Worm (Caenorhabditis elegans) whole organism, mixed stage, embryonic: ENCODE results near the gene VW02B12L.2.
"Not testable (repeated sequence)": the region's sequence is repeated elsewhere in the genome, so short reads cannot be mapped to it uniquely, and the experiment has no call there.

Experiments
- bed-3 ChIP-seq: fragments of 200-800 bp; sonication (Bioruptor generic); optimal IDR thresholded peaks from 3 replicates; lab custom pipeline; 2018; ENCODE audit warnings: mild to moderate bottlenecking, missing genetic modification characterization, moderate library complexity, missing compliant biosample characterization
- ceh-39 ChIP-seq: fragments of 150-350 bp; optimal IDR thresholded peaks from 2 replicates; lab custom pipeline; 2014; ENCODE audit warnings: missing biosample characterization, missing genetic modification characterization
- ces-1 ChIP-seq: fragments of 150-350 bp; optimal IDR thresholded peaks from 2 replicates; lab custom pipeline; 2014; ENCODE audit warnings: missing biosample characterization, missing genetic modification reagents, missing genetic modification characterization
- cnd-1 ChIP-seq: fragments of 200-800 bp; sonication (Bioruptor generic); optimal IDR thresholded peaks from 2 replicates; lab custom pipeline; 2018; ENCODE audit warnings: mild to moderate bottlenecking, missing genetic modification characterization, missing compliant biosample characterization
- drap-1 ChIP-seq: fragments of 200-800 bp; sonication (Bioruptor generic); optimal IDR thresholded peaks from 3 replicates; lab custom pipeline; 2018; ENCODE audit warnings: mild to moderate bottlenecking, missing genetic modification characterization, missing compliant biosample characterization
- elt-1 ChIP-seq: sonication (generic microtip); optimal IDR thresholded peaks from 2 replicates; lab custom pipeline; 2017; ENCODE audit warnings: missing genetic modification characterization, mild to moderate bottlenecking, missing compliant biosample characterization, antibody characterized with exemption, moderate library complexity, borderline replicate concordance; ENCODE audit not compliant: insufficient read depth
- ham-2 ChIP-seq: fragments of 200-800 bp; sonication (Bioruptor generic); optimal IDR thresholded peaks from 2 replicates; lab custom pipeline; 2018; ENCODE audit warnings: mild to moderate bottlenecking, missing genetic modification characterization, missing compliant biosample characterization
- hlh-1 ChIP-seq: fragments of 150-350 bp; optimal IDR thresholded peaks from 2 replicates; lab custom pipeline; 2014; ENCODE audit warnings: missing biosample characterization, missing genetic modification reagents, missing genetic modification characterization
- lin-13 ChIP-seq: fragments of 150-350 bp; optimal IDR thresholded peaks from 2 replicates; lab custom pipeline; 2014; ENCODE audit warnings: missing biosample characterization, missing genetic modification characterization
- lin-32 ChIP-seq: fragments of 200-800 bp; sonication (Bioruptor generic); optimal IDR thresholded peaks from 2 replicates; lab custom pipeline; 2018; ENCODE audit warnings: mild to moderate bottlenecking, missing genetic modification characterization, missing compliant biosample characterization
- lsy-2 ChIP-seq: fragments of 150-350 bp; optimal IDR thresholded peaks from 2 replicates; lab custom pipeline; 2014; ENCODE audit warnings: missing biosample characterization, missing genetic modification characterization
- mab-5 ChIP-seq: fragments of 150-350 bp; optimal IDR thresholded peaks from 2 replicates; lab custom pipeline; 2014; ENCODE audit warnings: missing biosample characterization, missing genetic modification characterization
- mep-1 ChIP-seq: fragments of 150-350 bp; optimal IDR thresholded peaks from 2 replicates; lab custom pipeline; 2017; ENCODE audit warnings: missing biosample characterization, missing genetic modification reagents, missing genetic modification characterization, inconsistent platforms
- mls-2 ChIP-seq: sonication (generic microtip); optimal IDR thresholded peaks from 2 replicates; lab custom pipeline; 2016; ENCODE audit warnings: mild to moderate bottlenecking, missing genetic modification characterization, moderate library complexity, missing compliant biosample characterization
- nhr-12 ChIP-seq: fragments of 150-350 bp; optimal IDR thresholded peaks from 2 replicates; lab custom pipeline; 2014; ENCODE audit warnings: missing biosample characterization, missing genetic modification characterization
- nhr-2 ChIP-seq: fragments of 150-350 bp; optimal IDR thresholded peaks from 2 replicates; lab custom pipeline; 2014; ENCODE audit warnings: missing biosample characterization, missing genetic modification characterization
- nhr-237 ChIP-seq: fragments of 150-350 bp; optimal IDR thresholded peaks from 2 replicates; lab custom pipeline; 2014; ENCODE audit warnings: missing biosample characterization, missing genetic modification characterization
- nhr-28 ChIP-seq: fragments of 150-350 bp; optimal IDR thresholded peaks from 2 replicates; lab custom pipeline; 2014; ENCODE audit warnings: missing biosample characterization, missing genetic modification characterization
- nhr-76 ChIP-seq: sonication (generic microtip); optimal IDR thresholded peaks from 2 replicates; lab custom pipeline; 2017; ENCODE audit warnings: missing biosample characterization, missing genetic modification characterization
- sem-2 ChIP-seq: fragments of 200-800 bp; sonication (Bioruptor generic); optimal IDR thresholded peaks from 2 replicates; lab custom pipeline; 2018; ENCODE audit warnings: mild to moderate bottlenecking, missing genetic modification characterization, missing compliant biosample characterization
- snpc-4 ChIP-seq: fragments of 150-350 bp; optimal IDR thresholded peaks from 2 replicates; lab custom pipeline; 2014; ENCODE audit warnings: missing biosample characterization, missing genetic modification characterization
- sptf-1 ChIP-seq: sonication (generic microtip); optimal IDR thresholded peaks from 2 replicates; lab custom pipeline; 2017; ENCODE audit warnings: mild to moderate bottlenecking, missing genetic modification characterization, moderate library complexity, missing compliant biosample characterization
- tbx-8 ChIP-seq: fragments of 200-800 bp; sonication (Bioruptor generic); optimal IDR thresholded peaks from 2 replicates; lab custom pipeline; 2018; ENCODE audit warnings: mild to moderate bottlenecking, missing genetic modification characterization, moderate library complexity, missing compliant biosample characterization
- unc-120 ChIP-seq: sonication (generic microtip); optimal IDR thresholded peaks from 2 replicates; lab custom pipeline; 2017; ENCODE audit warnings: missing genetic modification characterization, missing compliant biosample characterization; ENCODE audit not compliant: poor library complexity, severe bottlenecking
- unc-39 ChIP-seq: fragments of 150-350 bp; optimal IDR thresholded peaks from 2 replicates; lab custom pipeline; 2014; ENCODE audit warnings: missing biosample characterization, missing genetic modification characterization
- unc-62 ChIP-seq: fragments of 150-350 bp; optimal IDR thresholded peaks from 2 replicates; lab custom pipeline; 2014; ENCODE audit warnings: missing biosample characterization, missing genetic modification reagents, missing genetic modification characterization
- zip-8 ChIP-seq: fragments of 150-350 bp; optimal IDR thresholded peaks from 2 replicates; lab custom pipeline; 2014; ENCODE audit warnings: missing biosample characterization, missing genetic modification characterization
- ztf-11 ChIP-seq: fragments of 150-350 bp; optimal IDR thresholded peaks from 2 replicates; lab custom pipeline; 2014; ENCODE audit warnings: missing biosample characterization, missing genetic modification characterization

Gene VW02B12L.2

DNA sequence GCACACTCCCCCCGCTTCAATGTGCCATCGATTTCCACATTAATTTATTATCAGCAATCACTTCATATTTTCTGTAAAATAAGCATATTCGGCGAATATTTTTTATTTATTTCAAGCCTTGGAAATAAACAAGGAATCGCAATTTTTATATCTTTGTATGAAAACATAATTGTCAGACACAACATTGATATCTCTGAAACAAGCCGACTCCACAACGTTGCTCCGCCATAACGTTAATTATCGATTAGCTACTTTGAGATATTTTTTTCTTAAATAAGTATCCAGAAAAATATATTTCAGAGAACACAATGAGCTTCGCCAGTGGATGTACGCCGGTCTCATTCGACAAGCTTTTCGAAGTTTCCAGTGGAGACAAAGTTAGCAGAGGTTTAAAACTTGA is 3.7 kb upstream of the VW02B12L.2 start, which contains the start of gene adbp-1:
Gene adbp-1 (plus strand): TSS at position 301 of the 400 bp plus-strand sequence.
- TF ChIP-seq nhr-12 (no peak), ham-2 (GFP tag; lab: Kevin White, UChicago) (no peak), hlh-1 (no peak), sem-2 (GFP tag; lab: Kevin White, UChicago) (no peak), unc-39 (tag; lab: Kevin White, UChicago) (no peak), tbx-8 (no peak)
- TF ChIP-seq, all 35 proteins: peak for 0

ce11 chrII:11443128-11443527 is 3.0 kb upstream of the VW02B12L.2 start:
- TF ChIP-seq cnd-1 (tag; lab: Kevin White, UChicago) (no peak), bed-3 (no peak), unc-62 (GFP tag; lab: Kevin White, UChicago) (no peak), snpc-4 (tag; lab: Kevin White, UChicago) (no peak), tbx-8 (no peak), nhr-2 (tag; lab: Kevin White, UChicago) (no peak)

ce11 chrII:11442425-11442824 is 2.3 kb upstream of the VW02B12L.2 start, which contains the start of gene ebp-2:
ebp-2 (plus strand) TSS chrII:11442725.
- not testable (repeated sequence) for TF ChIP-seq drap-1; ham-2 (GFP tag; lab: Kevin White, UChicago); hlh-1

- TF ChIP-seq nhr-12 (no peak), lsy-2 (tag; lab: Kevin White, UChicago) (no peak), lin-13 (tag; lab: Kevin White, UChicago) (no peak), mab-5 (tag; lab: Kevin White, UChicago) (no peak), zip-8 (tag; lab: Kevin White, UChicago) (no peak)
Observed at ce11 chrII:11438417-11438816, 1.7 kb downstream of the VW02B12L.2 start, which contains the start of gene vha-6. vha-6 (minus strand) TSS chrII:11438452.

- TF ChIP-seq nhr-12 (no peak), ztf-11 (tag; lab: Kevin White, UChicago) (no peak), sptf-1 (no peak), nhr-28 (tag; lab: Kevin White, UChicago) (no peak), nhr-237 (tag; lab: Kevin White, UChicago) (no peak)
Observed at ce11 chrII:11433942-11434341, 6.2 kb downstream of the VW02B12L.2 start, which contains the start of gene C05D12.5. C05D12.5 (plus strand) TSS chrII:11434242.

ce11 chrII:11431584-11431983 is 8.5 kb downstream of the VW02B12L.2 start, which contains the start of gene C05D12.4:
C05D12.4 (plus strand) TSS chrII:11431884.
- no peak for TF ChIP-seq unc-120 (tag; lab: Kevin White, UChicago)

DNA sequence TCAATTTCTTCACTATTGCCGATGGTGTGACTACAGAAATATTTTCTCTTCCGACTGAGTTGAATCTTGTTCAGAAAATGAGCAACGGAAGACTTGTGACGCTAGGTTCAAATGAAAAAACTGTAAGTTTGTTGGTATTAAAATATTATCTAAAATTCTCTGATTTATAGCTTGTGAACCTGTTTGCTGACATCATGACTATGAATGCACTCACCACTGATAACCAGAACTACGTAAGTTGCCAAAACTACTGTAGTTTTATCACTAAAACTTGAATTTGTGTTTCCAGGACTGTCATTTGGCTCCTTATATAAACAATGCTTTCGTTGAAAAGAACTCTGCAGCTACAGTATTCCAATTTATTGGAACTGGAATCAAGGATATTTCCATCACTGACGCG is 11.5 kb downstream of the VW02B12L.2 start:
- no peak for TF ChIP-seq mep-1
- no peak for TF ChIP-seq drap-1
- no peak for TF ChIP-seq ham-2 (GFP tag; lab: Kevin White, UChicago)
- TF ChIP-seq hlh-1, result no peak

- no peak for TF ChIP-seq elt-1 (tag; lab: Kevin White, UChicago)
- TF ChIP-seq unc-120 (tag; lab: Kevin White, UChicago), result no peak
- TF ChIP-seq mab-5 (tag; lab: Kevin White, UChicago), result no peak
- TF ChIP-seq nhr-2 (tag; lab: Kevin White, UChicago), result no peak
- no peak for TF ChIP-seq lin-32 (GFP tag; lab: Kevin White, UChicago)
- no peak for TF ChIP-seq mls-2 (tag; lab: Kevin White, UChicago)
- TF ChIP-seq lsy-2 (tag; lab: Kevin White, UChicago), result no peak
- no peak for TF ChIP-seq ceh-39 (tag; lab: Kevin White, UChicago)
- TF ChIP-seq cnd-1 (tag; lab: Kevin White, UChicago), result no peak
- TF ChIP-seq nhr-76, result no peak
- no peak for TF ChIP-seq ces-1 (GFP tag; lab: Kevin White, UChicago)
- TF ChIP-seq drap-1, result no peak
- TF ChIP-seq unc-62 (GFP tag; lab: Kevin White, UChicago), result no peak
Observed at ce11 chrII:11427322-11427721, 12.8 kb downstream of the VW02B12L.2 start.
